Fruit fly (Drosophila melanogaster) whole organism, wandering third instar larva: ENCODE results near the gene Hecw.

ENCODE experiments used
- Abd-B ChIP-seq: fragments of >200 bp; optimal IDR thresholded peaks from 2 replicates; lab custom pipeline; 2017; ENCODE audit warnings: missing biosample characterization, missing genetic modification characterization
- CG32264 ChIP-seq: fragments of 200-800 bp; sonication (Bioruptor generic); optimal IDR thresholded peaks from 2 replicates; lab custom pipeline; 2016; ENCODE audit warnings: missing biosample characterization, missing genetic modification characterization
- CG9705 ChIP-seq: fragments of 200-800 bp; sonication (Bioruptor generic); optimal IDR thresholded peaks from 2 replicates; lab custom pipeline; 2018; ENCODE audit warnings: missing biosample characterization, mild to moderate bottlenecking, missing genetic modification characterization
- CrebA ChIP-seq: fragments of 200-800 bp; sonication (Bioruptor generic); optimal IDR thresholded peaks from 2 replicates; lab custom pipeline; 2016; ENCODE audit warnings: missing biosample characterization, mild to moderate bottlenecking, missing genetic modification characterization, borderline replicate concordance
- Dfd ChIP-seq: fragments of >200 bp; optimal IDR thresholded peaks from 2 replicates; lab custom pipeline; 2017; ENCODE audit warnings: missing biosample characterization, missing genetic modification characterization
- Dif ChIP-seq: fragments of 200-275, 200-300 bp; sonication (Bioruptor generic); optimal IDR thresholded peaks from 2 replicates; lab custom pipeline; 2018; ENCODE audit warnings: missing biosample characterization, missing genetic modification characterization; ENCODE audit not compliant: partially characterized antibody
- HLH106 ChIP-seq: fragments of 200-800 bp; optimal IDR thresholded peaks from 3 replicates; lab custom pipeline; 2019; ENCODE audit warnings: missing biosample characterization, mild to moderate bottlenecking, missing genetic modification characterization, moderate library complexity
- Hnf4 ChIP-seq: fragments of 200-800 bp; sonication (Bioruptor generic); optimal IDR thresholded peaks from 2 replicates; lab custom pipeline; 2016; ENCODE audit warnings: missing biosample characterization, mild to moderate bottlenecking, missing genetic modification characterization
- Hr83 ChIP-seq: fragments of 200-300 bp; sonication (Bioruptor generic); optimal IDR thresholded peaks from 2 replicates; lab custom pipeline; 2016; ENCODE audit warnings: missing biosample characterization, mild to moderate bottlenecking, missing genetic modification characterization, moderate library complexity; ENCODE audit not compliant: poor library complexity, severe bottlenecking
- Jra ChIP-seq: sonication (Bioruptor generic); optimal IDR thresholded peaks from 2 replicates; lab custom pipeline; 2016; ENCODE audit warnings: missing biosample characterization, missing genetic modification characterization
- Mio ChIP-seq: sonication (Bioruptor generic); optimal IDR thresholded peaks from 2 replicates; lab custom pipeline; 2016; ENCODE audit warnings: missing biosample characterization, missing genetic modification characterization
- Myc ChIP-seq: fragments of >200 bp; optimal IDR thresholded peaks from 2 replicates; lab custom pipeline; 2017
- OdsH ChIP-seq: fragments of 200-800 bp; sonication (Bioruptor generic); optimal IDR thresholded peaks from 2 replicates; lab custom pipeline; 2016; ENCODE audit warnings: missing biosample characterization, mild to moderate bottlenecking, missing genetic modification characterization
- Rel ChIP-seq, 2 experiments: fragments of 200-800 bp; sonication (Bioruptor generic) in 1 of 2; optimal IDR thresholded peaks; 2 replicates in 1 of 2; 3 replicates in 1 of 2; lab custom pipeline; 2016 to 2019; ENCODE audit warnings: mild to moderate bottlenecking in 2 of 2, missing biosample characterization in 2 of 2, missing genetic modification characterization in 2 of 2, moderate library complexity in 1 of 2
- Sp1 ChIP-seq: fragments of 200-800 bp; sonication (Bioruptor generic); optimal IDR thresholded peaks from 3 replicates; lab custom pipeline; 2019; ENCODE audit warnings: missing biosample characterization, mild to moderate bottlenecking, missing genetic modification characterization, moderate library complexity
- Vsx2 ChIP-seq: fragments of 200-300, 225-300 bp; sonication (Bioruptor generic); optimal IDR thresholded peaks from 2 replicates; lab custom pipeline; 2018; ENCODE audit warnings: missing biosample characterization, missing genetic modification characterization; ENCODE audit not compliant: partially characterized antibody
- br ChIP-seq: fragments of 200-800 bp; sonication (Bioruptor generic); optimal IDR thresholded peaks from 2 replicates; lab custom pipeline; 2016; ENCODE audit warnings: missing biosample characterization, missing genetic modification characterization
- brk ChIP-seq: fragments of 200-800 bp; sonication (Bioruptor generic); optimal IDR thresholded peaks from 2 replicates; lab custom pipeline; 2016; ENCODE audit warnings: missing biosample characterization, mild to moderate bottlenecking, missing genetic modification characterization
- dl ChIP-seq, 2 experiments: fragments of 175-275, 200-275 bp in 1 of 2; fragments of 200-275 bp in 1 of 2; sonication (Bioruptor generic); optimal IDR thresholded peaks; lab custom pipeline; 2018; ENCODE audit warnings: mild to moderate bottlenecking in 2 of 2, missing biosample characterization in 2 of 2, missing genetic modification characterization in 2 of 2, moderate library complexity in 2 of 2; ENCODE audit not compliant: partially characterized antibody in 2 of 2, insufficient read depth in 1 of 2
- dmrt93B ChIP-seq: fragments of 200-800 bp; sonication (Bioruptor generic); optimal IDR thresholded peaks from 2 replicates; lab custom pipeline; 2018; ENCODE audit warnings: missing biosample characterization, mild to moderate bottlenecking, missing genetic modification characterization
- ey ChIP-seq: fragments of 200-800 bp; sonication (Bioruptor generic); optimal IDR thresholded peaks from 2 replicates; lab custom pipeline; 2016; ENCODE audit warnings: missing biosample characterization, missing genetic modification characterization
- foxo ChIP-seq, 2 experiments: fragments of 200-800 bp; sonication (Bioruptor generic); optimal IDR thresholded peaks; 2 replicates in 1 of 2; 3 replicates in 1 of 2; lab custom pipeline; 2016 to 2017; ENCODE audit warnings: missing biosample characterization in 2 of 2, missing genetic modification characterization in 2 of 2
- fru ChIP-seq: fragments of 200-800 bp; sonication (Bioruptor generic); optimal IDR thresholded peaks from 3 replicates; lab custom pipeline; 2016; ENCODE audit warnings: missing biosample characterization, mild to moderate bottlenecking, missing genetic modification characterization
- h ChIP-seq: fragments of 200-800 bp; sonication (Bioruptor generic); optimal IDR thresholded peaks from 3 replicates; lab custom pipeline; 2016; ENCODE audit warnings: missing biosample characterization, mild to moderate bottlenecking, missing genetic modification characterization
- lola ChIP-seq: fragments of >200 bp; optimal IDR thresholded peaks from 2 replicates; lab custom pipeline; 2017; ENCODE audit warnings: missing biosample characterization, missing genetic modification characterization
- pan ChIP-seq: fragments of >200 bp; optimal IDR thresholded peaks from 2 replicates; lab custom pipeline; 2017
- psq ChIP-seq: fragments of 200-800 bp; sonication (Bioruptor generic); optimal IDR thresholded peaks from 3 replicates; lab custom pipeline; 2017; ENCODE audit warnings: missing biosample characterization, mild to moderate bottlenecking, missing genetic modification characterization, moderate library complexity
- rgr ChIP-seq: fragments of 200-800 bp; sonication (Bioruptor generic); optimal IDR thresholded peaks from 3 replicates; lab custom pipeline; 2016; ENCODE audit warnings: missing biosample characterization, mild to moderate bottlenecking, missing genetic modification characterization
- sage ChIP-seq: fragments of 200-800 bp; sonication (Bioruptor generic); optimal IDR thresholded peaks from 2 replicates; lab custom pipeline; 2016; ENCODE audit warnings: missing biosample characterization, mild to moderate bottlenecking, missing genetic modification characterization
- sv ChIP-seq: fragments of 200-800 bp; sonication (Bioruptor generic); optimal IDR thresholded peaks from 3 replicates; lab custom pipeline; 2016; ENCODE audit warnings: missing biosample characterization, missing genetic modification characterization
- tai ChIP-seq: sonication (Bioruptor generic); optimal IDR thresholded peaks from 2 replicates; lab custom pipeline; 2016; ENCODE audit warnings: missing biosample characterization, missing genetic modification characterization
- usp ChIP-seq: fragments of >200 bp; optimal IDR thresholded peaks from 2 replicates; lab custom pipeline; 2017; ENCODE audit warnings: missing biosample characterization, missing genetic modification characterization
- woc ChIP-seq: sonication (Bioruptor generic); optimal IDR thresholded peaks from 2 replicates; lab custom pipeline; 2016; ENCODE audit warnings: missing biosample characterization, mild to moderate bottlenecking, missing genetic modification characterization

Gene Hecw

dm6 chrX:9583440-9584103 lies 25.2 kb upstream of the Hecw start:
- peak; percentile 79 for TF ChIP-seq OdsH (GFP tag; lab: Kevin White, UChicago)
- peak; percentile 89 for TF ChIP-seq sv (GFP tag; lab: Kevin White, UChicago)
- peak; percentile 75 for TF ChIP-seq rgr (GFP tag; lab: Kevin White, UChicago)
- TF ChIP-seq Hnf4 (GFP tag; lab: Kevin White, UChicago): no peak
- TF ChIP-seq pan (lab: Kevin White, UChicago): no peak
- peak; percentile 69 for TF ChIP-seq ey (GFP tag; lab: Kevin White, UChicago)
- peak; percentile 16 for TF ChIP-seq CG9705 (GFP tag; lab: Kevin White, UChicago)
- TF ChIP-seq foxo (GFP tag; optimal IDR thresholded peaks at IDR 0.05; lab: Kevin White, UChicago): peak in 1 of 2 experiments; percentile 86
- TF ChIP-seq CrebA (GFP tag; lab: Kevin White, UChicago): peak; percentile 28
- TF ChIP-seq Sp1 (GFP tag; lab: Kevin White, UChicago): peak; percentile 74
- TF ChIP-seq Dif: no peak
- TF ChIP-seq tai: no peak
- TF ChIP-seq fru: peak; percentile 81
- TF ChIP-seq br (GFP tag; lab: Kevin White, UChicago): peak; percentile 46
- peak; percentile 17 for TF ChIP-seq CG32264
- TF ChIP-seq Jra (GFP tag; lab: Kevin White, UChicago): no peak
- TF ChIP-seq psq (GFP tag; lab: Kevin White, UChicago): peak; percentile 37
- TF ChIP-seq h (GFP tag; lab: Kevin White, UChicago): peak; percentile 65
- TF ChIP-seq sage (GFP tag; lab: Kevin White, UChicago): peak; percentile 58
- TF ChIP-seq Rel (GFP tag; optimal IDR thresholded peaks at IDR 0.05; lab: Kevin White, UChicago): peak; percentile 49
- TF ChIP-seq Rel (tag; optimal IDR thresholded peaks at IDR 0.05; lab: Kevin White, UChicago): no peak
- TF ChIP-seq HLH106 (tag; lab: Kevin White, UChicago): peak; percentile 79
- peak; percentile 62 for TF ChIP-seq dmrt93B (GFP tag; lab: Kevin White, UChicago)

- TF ChIP-seq Dif (peak; percentile 71), Hnf4 (GFP tag; lab: Kevin White, UChicago) (peak; percentile 82), tai (peak; percentile 69), fru (peak; percentile 14), Hr83 (peak; percentile 77), foxo (GFP tag; optimal IDR thresholded peaks at IDR 0.05; lab: Kevin White, UChicago) (no peak), h (GFP tag; lab: Kevin White, UChicago) (peak; percentile 70), Jra (GFP tag; lab: Kevin White, UChicago) (peak; percentile 31), dmrt93B (GFP tag; lab: Kevin White, UChicago) (peak; percentile 36), rgr (GFP tag; lab: Kevin White, UChicago) (peak; percentile 23), CG32264 (no peak), dl (GFP tag; optimal IDR thresholded peaks at IDR 0.05; lab: Kevin White, UChicago; ENCODE audit: insufficient read depth in 1 of 2, partially characterized antibody in 2 of 2) (peak in 1 of 2 experiments; percentile 79), pan (lab: Kevin White, UChicago) (no peak), usp (GFP tag; lab: Kevin White, UChicago) (no peak), Rel (GFP tag; optimal IDR thresholded peaks at IDR 0.05; lab: Kevin White, UChicago) (peak; percentile 57), Rel (tag; optimal IDR thresholded peaks at IDR 0.05; lab: Kevin White, UChicago) (peak; percentile 73), woc (GFP tag; lab: Kevin White, UChicago) (peak; percentile 78), ey (GFP tag; lab: Kevin White, UChicago) (no peak), CrebA (GFP tag; lab: Kevin White, UChicago) (peak; percentile 94), brk (peak; percentile 58), br (GFP tag; lab: Kevin White, UChicago) (peak; percentile 24), Vsx2 (GFP tag; lab: Kevin White, UChicago) (no peak), HLH106 (tag; lab: Kevin White, UChicago) (peak; percentile 21), psq (GFP tag; lab: Kevin White, UChicago) (peak; percentile 36), Mio (peak; percentile 22)
These were observed 24.4 kb upstream of the Hecw start for dm6 chrX:9584104-9584947.

- TF ChIP-seq lola (GFP tag; lab: Kevin White, UChicago) (no peak), pan (lab: Kevin White, UChicago) (no peak), Abd-B (no peak), Dif (peak; percentile 29), Dfd (GFP tag; lab: Kevin White, UChicago) (no peak), Myc (lab: Kevin White, UChicago) (no peak), usp (GFP tag; lab: Kevin White, UChicago) (peak; percentile 29)
These were observed 23.8 kb upstream of the Hecw start for dm6 chrX:9584948-9585315.
